Worm (Caenorhabditis elegans) whole organism, young adult: ENCODE data around the gene F38H4.6.

Experiments used
- B0336.3 ChIP-seq: fragments of 200-800 bp; sonication (Bioruptor generic); IDR thresholded peaks from 2 replicates; pipeline ENCODE4 v1.3.6; 2022; ENCODE audit warnings: missing genetic modification characterization, missing compliant biosample characterization
- C17E4.6 ChIP-seq: fragments of 200-800 bp; sonication (Bioruptor generic); IDR thresholded peaks from 2 replicates; pipeline ENCODE4 v1.3.6; 2022; ENCODE audit warnings: missing genetic modification reagents, missing genetic modification characterization, missing compliant biosample characterization
- D2030.7 ChIP-seq: fragments of 200-800 bp; sonication (Bioruptor generic); IDR thresholded peaks from 2 replicates; pipeline ENCODE4 v1.3.6; 2022; ENCODE audit warnings: missing genetic modification reagents, missing genetic modification characterization, missing compliant biosample characterization
- F22D6.2 ChIP-seq: sonication (generic microtip); optimal IDR thresholded peaks from 2 replicates; lab custom pipeline; 2016; ENCODE audit warnings: mild to moderate bottlenecking, missing genetic modification characterization, missing compliant biosample characterization
- F23B12.7 ChIP-seq: sonication (generic microtip); optimal IDR thresholded peaks from 2 replicates; lab custom pipeline; 2017; ENCODE audit warnings: missing genetic modification characterization, mild to moderate bottlenecking, missing compliant biosample characterization, antibody characterized with exemption, moderate library complexity; ENCODE audit not compliant: insufficient read depth
- F52B5.7 ChIP-seq: sonication (generic microtip); optimal IDR thresholded peaks from 2 replicates; lab custom pipeline; 2016; ENCODE audit warnings: mild to moderate bottlenecking, missing genetic modification characterization, missing compliant biosample characterization
- K12H6.12 ChIP-seq: fragments of 200-800 bp; sonication (Bioruptor generic); optimal IDR thresholded peaks from 2 replicates; lab custom pipeline; 2018; ENCODE audit warnings: mild to moderate bottlenecking, missing genetic modification characterization, missing compliant biosample characterization
- T07F8.4 ChIP-seq: sonication (generic microtip); optimal IDR thresholded peaks from 2 replicates; lab custom pipeline; 2016; ENCODE audit warnings: mild to moderate bottlenecking, missing genetic modification characterization, moderate library complexity, missing compliant biosample characterization
- Y53G8AR.9 ChIP-seq: fragments of 200-800 bp; sonication (Bioruptor generic); conservative IDR thresholded peaks from 2 replicates; pipeline ENCODE4 v1.3.6; 2022; ENCODE audit warnings: missing genetic modification reagents, missing genetic modification characterization, missing compliant biosample characterization
- Y79H2A.3 ChIP-seq: fragments of 200-800 bp; sonication (Bioruptor generic); conservative IDR thresholded peaks from 2 replicates; pipeline ENCODE4 v1.3.6; 2022; ENCODE audit warnings: missing genetic modification reagents, missing genetic modification characterization, missing compliant biosample characterization
- Y95B8A.8 ChIP-seq: fragments of 200-800 bp; sonication (Bioruptor generic); IDR thresholded peaks from 2 replicates; pipeline ENCODE4 v1.3.6; 2022; ENCODE audit warnings: missing genetic modification reagents, missing genetic modification characterization, missing compliant biosample characterization
- ZK185.1 ChIP-seq: sonication (generic microtip); optimal IDR thresholded peaks from 2 replicates; lab custom pipeline; 2016; ENCODE audit warnings: mild to moderate bottlenecking, missing genetic modification characterization, missing compliant biosample characterization; ENCODE audit not compliant: poor library complexity, severe bottlenecking
- akir-1 ChIP-seq: fragments of 200-800 bp; sonication (Bioruptor generic); optimal IDR thresholded peaks from 2 replicates; lab custom pipeline; 2018; ENCODE audit warnings: mild to moderate bottlenecking, missing genetic modification characterization, moderate library complexity, missing compliant biosample characterization
- aptf-2 ChIP-seq: fragments of 200-800 bp; sonication (Bioruptor generic); conservative IDR thresholded peaks from 2 replicates; pipeline ENCODE4 v1.3.6; 2022; ENCODE audit warnings: missing genetic modification reagents, missing genetic modification characterization, missing compliant biosample characterization
- atf-7 ChIP-seq: sonication (generic microtip); optimal IDR thresholded peaks from 2 replicates; lab custom pipeline; 2017; ENCODE audit warnings: mild to moderate bottlenecking, missing genetic modification characterization, missing compliant biosample characterization
- ccch-3 ChIP-seq: fragments of 200-800 bp; sonication (Bioruptor generic); optimal IDR thresholded peaks from 2 replicates; lab custom pipeline; 2018; ENCODE audit warnings: mild to moderate bottlenecking, missing genetic modification characterization, missing compliant biosample characterization
- cebp-1 ChIP-seq, 2 experiments: fragments of 200-800 bp in 1 of 2; sonication (Bioruptor generic) in 1 of 2; sonication (generic microtip) in 1 of 2; IDR thresholded peaks in 1 of 2; optimal IDR thresholded peaks in 1 of 2; 2 replicates each; pipeline versions ENCODE4 v1.3.6 to Lab custom; 2017 to 2022; ENCODE audit warnings: missing compliant biosample characterization in 2 of 2, missing genetic modification characterization in 2 of 2, mild to moderate bottlenecking in 1 of 2, missing genetic modification reagents in 1 of 2, moderate library complexity in 1 of 2
- ceh-27 ChIP-seq: fragments of 200-800 bp; sonication (Bioruptor generic); optimal IDR thresholded peaks from 2 replicates; lab custom pipeline; 2018; ENCODE audit warnings: mild to moderate bottlenecking, missing genetic modification characterization, moderate library complexity, missing compliant biosample characterization
- ceh-58 ChIP-seq: fragments of 200-800 bp; sonication (Bioruptor generic); IDR thresholded peaks from 2 replicates; pipeline ENCODE4 v1.3.6; 2022; ENCODE audit warnings: missing genetic modification characterization, missing compliant biosample characterization
- dpl-1 ChIP-seq: fragments of 150-350 bp; optimal IDR thresholded peaks from 2 replicates; lab custom pipeline; 2014; ENCODE audit warnings: missing biosample characterization, missing genetic modification reagents, missing genetic modification characterization
- efl-1 ChIP-seq: fragments of 150-350 bp; optimal IDR thresholded peaks from 2 replicates; lab custom pipeline; 2014; ENCODE audit warnings: missing biosample characterization, missing genetic modification reagents, missing genetic modification characterization
- egrh-3 ChIP-seq: fragments of 200-800 bp; sonication (Bioruptor generic); IDR thresholded peaks from 2 replicates; pipeline ENCODE4 v1.3.6; 2022; ENCODE audit warnings: missing genetic modification reagents, missing genetic modification characterization, missing compliant biosample characterization
- gei-17 ChIP-seq: fragments of 200-800 bp; sonication (Bioruptor generic); optimal IDR thresholded peaks from 2 replicates; lab custom pipeline; 2018; ENCODE audit warnings: mild to moderate bottlenecking, missing genetic modification characterization, missing compliant biosample characterization
- him-1 ChIP-seq: sonication (generic microtip); optimal IDR thresholded peaks from 2 replicates; lab custom pipeline; 2016; ENCODE audit warnings: missing genotype, missing genetic modification reagents, missing genetic modification characterization, missing compliant biosample characterization
- hmg-1.2 ChIP-seq: fragments of 200-800 bp; sonication (Bioruptor generic); IDR thresholded peaks from 2 replicates; pipeline ENCODE4 v1.3.6; 2022; ENCODE audit warnings: missing genetic modification reagents, missing genetic modification characterization, missing compliant biosample characterization
- let-526 ChIP-seq: fragments of 200-800 bp; sonication (Bioruptor generic); IDR thresholded peaks from 2 replicates; pipeline ENCODE4 v1.3.6; 2022; ENCODE audit warnings: missing genetic modification reagents, missing genetic modification characterization, missing compliant biosample characterization
- lsl-1 ChIP-seq: fragments of 200-800 bp; sonication (Bioruptor generic); optimal IDR thresholded peaks from 2 replicates; lab custom pipeline; 2018; ENCODE audit warnings: mild to moderate bottlenecking, missing genetic modification characterization, moderate library complexity, missing compliant biosample characterization
- lsy-27 ChIP-seq: sonication (generic microtip); optimal IDR thresholded peaks from 2 replicates; lab custom pipeline; 2017; ENCODE audit warnings: missing genetic modification characterization, mild to moderate bottlenecking, missing compliant biosample characterization, antibody characterized with exemption, missing genotype, borderline replicate concordance; ENCODE audit not compliant: insufficient read depth
- madf-10 ChIP-seq: sonication (generic microtip); optimal IDR thresholded peaks from 2 replicates; lab custom pipeline; 2016; ENCODE audit warnings: mild to moderate bottlenecking, missing genetic modification characterization, missing compliant biosample characterization
- madf-8 ChIP-seq: fragments of 200-800 bp; sonication (Bioruptor generic); conservative IDR thresholded peaks from 2 replicates; pipeline ENCODE4 v1.3.6; 2022; ENCODE audit warnings: missing genetic modification reagents, missing genetic modification characterization, missing compliant biosample characterization
- mcd-1 ChIP-seq: fragments of 200-800 bp; sonication (Bioruptor generic); IDR thresholded peaks from 2 replicates; pipeline ENCODE4 v1.3.6; 2022; ENCODE audit warnings: missing genetic modification reagents, missing genetic modification characterization, missing compliant biosample characterization
- mxl-1 ChIP-seq: sonication (generic microtip); optimal IDR thresholded peaks from 2 replicates; lab custom pipeline; 2016; ENCODE audit warnings: missing genetic modification characterization, missing compliant biosample characterization
- nhr-80 ChIP-seq: sonication (generic microtip); optimal IDR thresholded peaks from 2 replicates; lab custom pipeline; 2016; ENCODE audit warnings: missing genetic modification characterization, missing compliant biosample characterization
- pha-4 ChIP-seq: fragments of 150-350 bp; sonication (generic microtip); optimal IDR thresholded peaks from 2 replicates; lab custom pipeline; 2014; ENCODE audit warnings: missing biosample characterization, missing genetic modification reagents, missing genetic modification characterization
- rcor-1 ChIP-seq: fragments of 200-800 bp; sonication (Bioruptor generic); IDR thresholded peaks from 2 replicates; pipeline ENCODE4 v1.3.6; 2022; ENCODE audit warnings: missing genetic modification reagents, missing genetic modification characterization, missing compliant biosample characterization
- repo-1 ChIP-seq: sonication (generic microtip); optimal IDR thresholded peaks from 2 replicates; lab custom pipeline; 2017; ENCODE audit warnings: mild to moderate bottlenecking, missing genetic modification characterization, missing compliant biosample characterization
- tbp1 ChIP-seq: fragments of 200-800 bp; sonication (Bioruptor generic); optimal IDR thresholded peaks from 2 replicates; lab custom pipeline; 2018; ENCODE audit warnings: mild to moderate bottlenecking, missing genetic modification characterization, missing compliant biosample characterization
- zfh-2 ChIP-seq: fragments of 200-800 bp; sonication (Bioruptor generic); conservative IDR thresholded peaks from 2 replicates; pipeline ENCODE4 v1.3.6; 2022; ENCODE audit warnings: missing genetic modification reagents, missing genetic modification characterization, missing compliant biosample characterization
- ztf-28 ChIP-seq: fragments of 200-800 bp; sonication (Bioruptor generic); IDR thresholded peaks from 2 replicates; pipeline ENCODE4 v1.3.6; 2022; ENCODE audit warnings: missing genetic modification reagents, missing genetic modification characterization, missing compliant biosample characterization

The F38H4.6 gene

ce11 chrIV:11877674-11878073, 30.0 kb upstream of the F38H4.6 start, which contains the start of gene pph-2:
pph-2 (minus strand) TSS chrIV:11877774.
- TF ChIP-seq dpl-1 (no peak), F23B12.7 (no peak), let-526 (GFP tag; lab: Robert Waterston, UW) (no peak), lsy-27 (tag; lab: Kevin White, UChicago) (no peak), C17E4.6 (GFP tag; lab: Robert Waterston, UW) (no peak), Y79H2A.3 (no peak), ZK185.1 (tag; lab: Kevin White, UChicago) (no peak), ceh-58 (GFP tag; lab: Robert Waterston, UW) (no peak), D2030.7 (GFP tag; lab: Robert Waterston, UW) (no peak)

ce11 chrIV:11871898-11872297, 24.2 kb upstream of the F38H4.6 start:
- no peak for TF ChIP-seq nhr-80 (tag; lab: Kevin White, UChicago)
- TF ChIP-seq F22D6.2 = no peak
- TF ChIP-seq ceh-27 (GFP tag; lab: Kevin White, UChicago) = no peak
- no peak for TF ChIP-seq T07F8.4
- TF ChIP-seq zfh-2 (GFP tag; lab: Robert Waterston, UW) = no peak
- no peak for TF ChIP-seq F52B5.7 (tag; lab: Kevin White, UChicago)
- TF ChIP-seq Y95B8A.8 (GFP tag; lab: Robert Waterston, UW) = no peak
- no peak for TF ChIP-seq tbp1 (GFP tag; lab: Kevin White, UChicago)
- TF ChIP-seq mxl-1 = no peak
- no peak for TF ChIP-seq B0336.3
- no peak for TF ChIP-seq ZK185.1 (tag; lab: Kevin White, UChicago)

ce11 chrIV:11871083-11871482, 23.4 kb upstream of the F38H4.6 start:
- peak; percentile 37; the same call in 1 of the 2 replicates for TF ChIP-seq hmg-1.2
- TF ChIP-seq madf-8 (GFP tag; lab: Robert Waterston, UW) = no peak
- peak; percentile 31; the same call in 1 of the 2 replicates for TF ChIP-seq mcd-1 (GFP tag; lab: Robert Waterston, UW)
- peak; percentile 1 for TF ChIP-seq ceh-27 (GFP tag; lab: Kevin White, UChicago)
- 0 out of 2 replicates have a peak, but pooled peaks have one; percentile 10 for TF ChIP-seq egrh-3
- peak; percentile 65 for TF ChIP-seq zfh-2 (GFP tag; lab: Robert Waterston, UW)
- TF ChIP-seq akir-1 (GFP tag; lab: Kevin White, UChicago) = no peak
- peak; percentile 39 for TF ChIP-seq madf-10
- peak; percentile 9 for TF ChIP-seq K12H6.12 (tag; lab: Kevin White, UChicago)

ce11 chrIV:11868452-11868851, 20.8 kb upstream of the F38H4.6 start:
- TF ChIP-seq F23B12.7 (no peak), pha-4 (tag; lab: Kevin White, UChicago) (no peak), him-1 (no peak), aptf-2 (GFP tag; lab: Robert Waterston, UW) (no peak), Y53G8AR.9 (no peak), ZK185.1 (tag; lab: Kevin White, UChicago) (no peak), atf-7 (no peak), ccch-3 (no peak), lsl-1 (GFP tag; lab: Kevin White, UChicago) (no peak), efl-1 (GFP tag; lab: Kevin White, UChicago) (no peak), B0336.3 (no peak), gei-17 (GFP tag; lab: Kevin White, UChicago) (no peak), ztf-28 (GFP tag; lab: Robert Waterston, UW) (no peak), rcor-1 (no peak), repo-1 (tag; lab: Kevin White, UChicago) (no peak), cebp-1 (GFP tag; IDR thresholded peaks at IDR 0.05; lab: Robert Waterston, UW) (no peak), cebp-1 (tag; optimal IDR thresholded peaks at IDR 0.05; lab: Kevin White, UChicago) (no peak)
- TF ChIP-seq, all 124 proteins: peak for 0
